Worm (Caenorhabditis elegans) whole organism, L4 larva: ENCODE data around the gene nas-15.

Experiments used
- F44E2.7 ChIP-seq: fragments of 200-800 bp; sonication (Bioruptor generic); IDR thresholded peaks from 2 replicates; pipeline ENCODE4 v2.1.2; 2022; ENCODE audit warnings: missing genetic modification characterization, missing compliant biosample characterization
- F49E8.2 ChIP-seq: sonication (generic microtip); optimal IDR thresholded peaks from 2 replicates; lab custom pipeline; 2016; ENCODE audit warnings: missing compliant biosample characterization, mild to moderate bottlenecking, missing genetic modification characterization, borderline replicate concordance
- R02D3.7 ChIP-seq: fragments of 150-350 bp; sonication (generic microtip); optimal IDR thresholded peaks from 3 replicates; lab custom pipeline; 2014; ENCODE audit warnings: missing biosample characterization, missing genetic modification characterization
- T26A8.4 ChIP-seq: fragments of 200-800 bp; sonication (Bioruptor generic); IDR thresholded peaks from 2 replicates; pipeline ENCODE4 v1.3.6; 2022; ENCODE audit warnings: missing genetic modification characterization, missing compliant biosample characterization
- Y105C5A.15 ChIP-seq: fragments of 200-800 bp; sonication (Bioruptor generic); IDR thresholded peaks from 2 replicates; pipeline ENCODE4 v1.3.6; 2022; ENCODE audit warnings: missing genetic modification characterization, missing compliant biosample characterization
- Y5F2A.4 ChIP-seq: fragments of 200-800 bp; sonication (Bioruptor generic); optimal IDR thresholded peaks from 2 replicates; lab custom pipeline; 2018; ENCODE audit warnings: mild to moderate bottlenecking, missing genetic modification characterization, missing compliant biosample characterization
- aly-2 ChIP-seq: sonication (generic microtip); optimal IDR thresholded peaks from 2 replicates; lab custom pipeline; 2018; ENCODE audit warnings: missing biosample characterization, missing genetic modification characterization
- arid-1 ChIP-seq: fragments of 200-800 bp; sonication (Bioruptor generic); conservative IDR thresholded peaks from 2 replicates; pipeline ENCODE4 v1.3.6; 2022; ENCODE audit warnings: missing genetic modification reagents, missing genetic modification characterization, missing compliant biosample characterization
- ceh-44 ChIP-seq: fragments of 200-800 bp; sonication (Bioruptor generic); IDR thresholded peaks from 2 replicates; pipeline ENCODE4 v1.3.6; 2022; ENCODE audit warnings: missing genetic modification reagents, missing genetic modification characterization, missing compliant biosample characterization
- ces-1 ChIP-seq: fragments of 150-350 bp; sonication (generic microtip); optimal IDR thresholded peaks from 4 replicates; lab custom pipeline; 2014; ENCODE audit warnings: missing biosample characterization, missing genetic modification reagents, missing genetic modification characterization
- cey-2 ChIP-seq: sonication (generic microtip); optimal IDR thresholded peaks from 3 replicates; lab custom pipeline; 2017; ENCODE audit warnings: missing genetic modification characterization, mild to moderate bottlenecking, missing compliant biosample characterization, antibody characterized with exemption, borderline replicate concordance; ENCODE audit not compliant: insufficient read depth
- daf-16 ChIP-seq, 3 experiments: sonication (generic microtip); optimal IDR thresholded peaks; 2 replicates each; lab custom pipeline; 2016 to 2017; ENCODE audit warnings: missing genetic modification characterization in 3 of 3, missing genetic modification reagents in 3 of 3, mild to moderate bottlenecking in 2 of 3, missing compliant biosample characterization in 2 of 3, missing biosample characterization in 1 of 3, moderate library complexity in 1 of 3
- dmd-6 ChIP-seq: fragments of 200-800 bp; sonication (Bioruptor generic); IDR thresholded peaks from 2 replicates; pipeline ENCODE4 v1.3.6; 2022; ENCODE audit warnings: missing genetic modification reagents, missing genetic modification characterization, missing compliant biosample characterization
- dmd-8 ChIP-seq: fragments of 200-800 bp; sonication (Bioruptor generic); IDR thresholded peaks from 2 replicates; pipeline ENCODE4 v1.3.6; 2022; ENCODE audit warnings: missing genetic modification characterization, missing compliant biosample characterization
- dve-1 ChIP-seq: sonication (generic microtip); optimal IDR thresholded peaks from 2 replicates; lab custom pipeline; 2017; ENCODE audit warnings: antibody characterized with exemption, mild to moderate bottlenecking, missing genetic modification characterization, missing compliant biosample characterization; ENCODE audit not compliant: insufficient read depth
- egl-27 ChIP-seq: sonication (generic microtip); optimal IDR thresholded peaks from 3 replicates; lab custom pipeline; 2017; ENCODE audit warnings: missing biosample characterization, missing genetic modification reagents, missing genetic modification characterization
- hif-1 ChIP-seq, 2 experiments: sonication (generic microtip); optimal IDR thresholded peaks; 2 replicates each; lab custom pipeline; 2016 to 2017; ENCODE audit warnings: missing compliant biosample characterization in 2 of 2, missing genetic modification characterization in 2 of 2, missing genetic modification reagents in 2 of 2, missing genotype in 2 of 2, mild to moderate bottlenecking in 1 of 2
- hlh-11 ChIP-seq: fragments of 200-800 bp; sonication (Bioruptor generic); optimal IDR thresholded peaks from 2 replicates; lab custom pipeline; 2018; ENCODE audit warnings: mild to moderate bottlenecking, missing genetic modification characterization, missing compliant biosample characterization
- hlh-30 ChIP-seq: sonication (generic microtip); optimal IDR thresholded peaks from 2 replicates; lab custom pipeline; 2017; ENCODE audit warnings: antibody characterized with exemption, mild to moderate bottlenecking, missing genetic modification characterization, missing compliant biosample characterization; ENCODE audit not compliant: insufficient read depth
- lin-1 ChIP-seq: fragments of 200-800 bp; sonication (Bioruptor generic); IDR thresholded peaks from 2 replicates; pipeline ENCODE4 v1.3.6; 2022; ENCODE audit warnings: missing genetic modification reagents, missing genetic modification characterization, missing compliant biosample characterization
- lin-13 ChIP-seq: fragments of 150-350 bp; optimal IDR thresholded peaks from 2 replicates; lab custom pipeline; 2014; ENCODE audit warnings: missing biosample characterization, missing genetic modification reagents, missing genetic modification characterization
- lir-3 ChIP-seq: sonication (generic microtip); optimal IDR thresholded peaks from 2 replicates; lab custom pipeline; 2016; ENCODE audit warnings: mild to moderate bottlenecking, missing genetic modification characterization, missing compliant biosample characterization
- madf-9 ChIP-seq: fragments of 200-800 bp; sonication (Bioruptor generic); conservative IDR thresholded peaks from 2 replicates; pipeline ENCODE4 v1.3.6; 2022; ENCODE audit warnings: missing genetic modification reagents, missing genetic modification characterization, missing compliant biosample characterization
- mdt-29 ChIP-seq: fragments of 200-800 bp; sonication (Bioruptor generic); IDR thresholded peaks from 2 replicates; pipeline ENCODE4 v1.3.6; 2022; ENCODE audit warnings: missing genetic modification reagents, missing genetic modification characterization, missing compliant biosample characterization
- mes-2 ChIP-seq: sonication (generic microtip); optimal IDR thresholded peaks from 2 replicates; lab custom pipeline; 2016; ENCODE audit warnings: missing genotype, mild to moderate bottlenecking, missing genetic modification characterization, missing compliant biosample characterization; ENCODE audit not compliant: poor library complexity, severe bottlenecking
- mxl-2 ChIP-seq: fragments of 200-800 bp; sonication (Bioruptor generic); conservative IDR thresholded peaks from 2 replicates; pipeline ENCODE4 v1.3.6; 2022; ENCODE audit warnings: missing genetic modification reagents, missing genetic modification characterization, missing compliant biosample characterization
- nhr-111 ChIP-seq: fragments of 200-800 bp; sonication (Bioruptor generic); optimal IDR thresholded peaks from 2 replicates; lab custom pipeline; 2018; ENCODE audit warnings: mild to moderate bottlenecking, missing genetic modification characterization, missing compliant biosample characterization
- nhr-25 ChIP-seq: sonication (generic microtip); optimal IDR thresholded peaks from 2 replicates; lab custom pipeline; 2017; ENCODE audit warnings: missing genetic modification characterization, mild to moderate bottlenecking, missing compliant biosample characterization, antibody characterized with exemption, moderate library complexity, borderline replicate concordance; ENCODE audit not compliant: insufficient read depth
- nhr-28 ChIP-seq: fragments of 150-350 bp; optimal IDR thresholded peaks from 2 replicates; lab custom pipeline; 2014; ENCODE audit warnings: missing biosample characterization, missing genetic modification characterization
- nhr-48 ChIP-seq: sonication (generic microtip); optimal IDR thresholded peaks from 2 replicates; lab custom pipeline; 2016; ENCODE audit warnings: mild to moderate bottlenecking, missing genetic modification characterization, missing compliant biosample characterization
- nhr-6 ChIP-seq: fragments of 150-350 bp; optimal IDR thresholded peaks from 2 replicates; lab custom pipeline; 2014; ENCODE audit warnings: missing biosample characterization, missing genetic modification characterization
- nhr-77 ChIP-seq: fragments of 150-350 bp; optimal IDR thresholded peaks from 2 replicates; lab custom pipeline; 2014; ENCODE audit warnings: missing biosample characterization, missing genetic modification characterization
- sdz-12 ChIP-seq: fragments of 200-800 bp; sonication (Bioruptor generic); optimal IDR thresholded peaks from 2 replicates; lab custom pipeline; 2018; ENCODE audit warnings: mild to moderate bottlenecking, missing genetic modification characterization, missing compliant biosample characterization
- set-16 ChIP-seq: fragments of 200-800 bp; sonication (Bioruptor generic); IDR thresholded peaks from 2 replicates; pipeline ENCODE4 v1.3.6; 2022; ENCODE audit warnings: missing genetic modification reagents, missing genetic modification characterization, missing compliant biosample characterization
- unc-130 ChIP-seq: sonication (generic microtip); optimal IDR thresholded peaks from 2 replicates; lab custom pipeline; 2016; ENCODE audit warnings: missing genetic modification reagents, missing genetic modification characterization, missing compliant biosample characterization
- vab-7 ChIP-seq: fragments of 200-800 bp; sonication (Bioruptor generic); IDR thresholded peaks from 2 replicates; pipeline ENCODE4 v1.3.6; 2022; ENCODE audit warnings: missing genetic modification reagents, missing genetic modification characterization, missing compliant biosample characterization
- zip-11 ChIP-seq: fragments of 200-800 bp; sonication (Bioruptor generic); IDR thresholded peaks from 2 replicates; pipeline ENCODE4 v1.3.6; 2022; ENCODE audit warnings: missing genetic modification characterization, missing compliant biosample characterization

Gene nas-15

DNA sequence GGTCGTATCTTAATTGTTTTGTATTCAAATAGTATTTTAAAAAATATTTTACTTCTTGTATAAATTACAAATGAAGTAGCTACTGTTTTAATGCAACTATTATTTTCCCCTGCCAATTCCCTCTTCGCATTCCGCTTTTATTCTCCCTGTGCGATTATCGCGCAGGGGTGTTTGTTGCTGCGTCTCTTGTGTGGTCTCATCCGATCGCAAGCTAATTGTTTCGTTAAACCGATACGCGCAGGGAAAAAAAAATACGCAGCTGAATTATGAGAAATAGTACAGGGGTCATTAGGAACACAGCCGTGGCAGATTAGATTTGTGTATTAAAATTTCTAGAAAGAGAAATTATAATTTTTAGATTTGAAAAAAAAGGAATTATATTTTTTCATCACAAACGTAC is 29.0 kb downstream of the nas-15 start (continued):
- TF ChIP-seq T26A8.4 (GFP tag; lab: Robert Waterston, UW) (peak; percentile 99), Y105C5A.15 (GFP tag; lab: Robert Waterston, UW) (0 out of 2 replicates have a peak, but pooled peaks have one; percentile 31), ces-1 (GFP tag; lab: Kevin White, UChicago) (peak; percentile 95), madf-9 (GFP tag; lab: Robert Waterston, UW) (peak; percentile 96)

ce11 chrX:810694-811093 is 33.2 kb downstream of the nas-15 start, which contains the start of gene F25E2.2:
TSS of gene F25E2.2 (minus strand) at chrX:810794.
- TF ChIP-seq nhr-77 (tag; lab: Kevin White, UChicago) (no peak), egl-27 (tag; lab: Kevin White, UChicago) (no peak), unc-130 (GFP tag; lab: Kevin White, UChicago) (no peak), mxl-2 (GFP tag; lab: Robert Waterston, UW) (no peak), Y105C5A.15 (GFP tag; lab: Robert Waterston, UW) (no peak), hif-1 (tag; optimal IDR thresholded peaks at IDR 0.05; lab: Kevin White, UChicago) (no peak), F49E8.2 (no peak), nhr-111 (GFP tag; lab: Kevin White, UChicago) (no peak), dve-1 (tag; lab: Kevin White, UChicago) (no peak), nhr-6 (tag; lab: Kevin White, UChicago) (no peak), cey-2 (tag; lab: Kevin White, UChicago) (no peak), Y5F2A.4 (no peak), nhr-25 (no peak), F44E2.7 (GFP tag; lab: Robert Waterston, UW) (no peak), nhr-28 (tag; lab: Kevin White, UChicago) (no peak), lir-3 (tag; lab: Kevin White, UChicago) (no peak), aly-2 (tag; lab: Kevin White, UChicago) (no peak), nhr-48 (no peak)

- TF ChIP-seq daf-16 (GFP tag; optimal IDR thresholded peaks at IDR 0.05; lab: Kevin White, UChicago) (peak in 1 of 2 experiments; percentile 38), daf-16 (tag; optimal IDR thresholded peaks at IDR 0.05; lab: Kevin White, UChicago) (peak; percentile 30), nhr-28 (tag; lab: Kevin White, UChicago) (peak; percentile 3), lin-1 (GFP tag; lab: Robert Waterston, UW) (no peak), set-16 (GFP tag; lab: Robert Waterston, UW) (no peak), zip-11 (GFP tag; lab: Robert Waterston, UW) (no peak), sdz-12 (GFP tag; lab: Kevin White, UChicago) (no peak), vab-7 (GFP tag; lab: Robert Waterston, UW) (no peak), hlh-30 (tag; lab: Kevin White, UChicago) (peak; percentile 10), R02D3.7 (no peak), hlh-11 (tag; lab: Kevin White, UChicago) (peak; percentile 2), dmd-6 (peak; percentile 21; the same call in 1 of the 2 replicates), lin-13 (GFP tag; lab: Kevin White, UChicago) (no peak), dmd-8 (GFP tag; lab: Robert Waterston, UW) (no peak), lir-3 (tag; lab: Kevin White, UChicago) (no peak), mdt-29 (no peak), arid-1 (no peak), ceh-44 (GFP tag; lab: Robert Waterston, UW) (no peak), mes-2 (tag; lab: Kevin White, UChicago) (peak; percentile 6)
Observed at ce11 chrX:812264-812663, 34.7 kb downstream of the nas-15 start.
